Worm (Caenorhabditis elegans): Measurements from ENCODE around the gene uba-1.
A peak's percentile ranks its signal among the peaks of the same experiment; 100 is the strongest.

- TF ChIP-seq ztf-11 (tag; optimal IDR thresholded peaks at IDR 0.05), result no peak
- TF ChIP-seq hlh-11 (tag; optimal IDR thresholded peaks at IDR 0.05), result no peak
- TF ChIP-seq ama-1 (optimal IDR thresholded peaks at IDR 0.05), result peak; percentile 40
- peak; percentile 36; the same call in 1 of the 2 replicates for TF ChIP-seq lin-38 (GFP tag; IDR thresholded peaks at IDR 0.05)
- TF ChIP-seq Y105C5A.15 (GFP tag; IDR thresholded peaks at IDR 0.05), result no peak
These were observed 5.3 kb downstream of the uba-1 start for ce11 chrIV:9989416-9989815.
